Worm (Caenorhabditis elegans) whole organism, midembryonic: Measurements from ENCODE around the gene gst-24.

Source experiments
- T22C8.4 ChIP-seq: fragments of 200-800 bp; sonication (Bioruptor generic); IDR thresholded peaks from 2 replicates; pipeline ENCODE4 v1.3.6; 2022; ENCODE audit warnings: missing genetic modification characterization, missing compliant biosample characterization
- cog-1 ChIP-seq: sonication (generic microtip); optimal IDR thresholded peaks from 2 replicates; lab custom pipeline; 2016; ENCODE audit warnings: missing genetic modification characterization, missing compliant biosample characterization
- flt-1 ChIP-seq: fragments of 200-800 bp; sonication (Bioruptor generic); IDR thresholded peaks from 2 replicates; pipeline ENCODE4 v1.3.6; 2022; ENCODE audit warnings: missing genetic modification characterization, missing compliant biosample characterization
- klf-2 ChIP-seq: fragments of 200-800 bp; sonication (Bioruptor generic); conservative IDR thresholded peaks from 2 replicates; pipeline ENCODE4 v1.3.6; 2022; ENCODE audit warnings: missing genetic modification reagents, missing genetic modification characterization, missing compliant biosample characterization
- med-1 ChIP-seq: sonication (generic microtip); optimal IDR thresholded peaks from 2 replicates; lab custom pipeline; 2017; ENCODE audit warnings: missing genetic modification characterization, mild to moderate bottlenecking, missing compliant biosample characterization, antibody characterized with exemption, missing genetic modification reagents; ENCODE audit not compliant: insufficient read depth
- ref-1 ChIP-seq: fragments of 200-800 bp; sonication (Bioruptor generic); conservative IDR thresholded peaks from 2 replicates; pipeline ENCODE4 v1.3.6; 2022; ENCODE audit warnings: missing genetic modification reagents, missing genetic modification characterization, missing compliant biosample characterization
- ztf-29 ChIP-seq: fragments of 200-800 bp; sonication (Bioruptor generic); IDR thresholded peaks from 2 replicates; pipeline ENCODE4 v1.3.6; 2022; ENCODE audit warnings: missing genetic modification reagents, missing genetic modification characterization, missing compliant biosample characterization

ce11 chrII:13637941-13638489 lies 26.8 kb upstream of the gst-24 start, which contains the start of gene phdh-1:
- TF ChIP-seq ztf-29 (GFP tag; lab: Robert Waterston, UW) (no peak), klf-2 (GFP tag; lab: Robert Waterston, UW) (no peak), T22C8.4 (no peak), cog-1 (tag; lab: Kevin White, UChicago) (no peak), flt-1 (GFP tag; lab: Robert Waterston, UW) (no peak), ref-1 (no peak), med-1 (no peak)
